Worm (Caenorhabditis elegans): ENCODE results near the gene nhr-153.

DNA sequence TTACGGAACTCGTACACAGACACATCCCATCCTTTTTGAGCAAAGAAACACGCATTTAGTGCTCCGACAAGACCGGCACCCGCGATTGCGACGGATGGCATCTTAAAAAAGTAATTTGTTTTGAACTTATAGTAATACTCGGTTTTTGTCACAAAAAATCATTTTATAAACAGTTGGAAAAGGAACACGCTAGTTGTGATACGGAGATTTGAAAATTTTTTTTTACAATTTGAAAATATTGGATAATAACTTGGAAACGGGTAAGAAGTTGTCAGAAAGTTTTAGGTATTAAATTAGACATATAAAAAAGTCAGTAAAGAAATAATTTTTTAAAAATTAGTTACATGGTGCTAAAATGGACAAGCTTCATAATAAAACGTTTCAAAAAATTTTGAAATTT is 33.6 kb upstream of the nhr-153 start, which contains the start of gene kmo-1:
- no peak for TF ChIP-seq unc-39 (tag; optimal IDR thresholded peaks at IDR 0.05)
- TF ChIP-seq pha-4 (tag; optimal IDR thresholded peaks at IDR 0.05): no peak
- no peak for TF ChIP-seq lsy-2 (tag; optimal IDR thresholded peaks at IDR 0.05)
- no peak for TF ChIP-seq snpc-4 (tag; optimal IDR thresholded peaks at IDR 0.05)
- TF ChIP-seq nhr-76 (tag; optimal IDR thresholded peaks at IDR 0.05): no peak
- TF ChIP-seq mep-1 (tag; optimal IDR thresholded peaks at IDR 0.05): no peak
- TF ChIP-seq nhr-237 (tag; optimal IDR thresholded peaks at IDR 0.05): no peak
- no peak for TF ChIP-seq unc-62 (GFP tag; optimal IDR thresholded peaks at IDR 0.05)
- TF ChIP-seq lin-32 (GFP tag; optimal IDR thresholded peaks at IDR 0.05): no peak
- TF ChIP-seq nhr-28 (tag; optimal IDR thresholded peaks at IDR 0.05): no peak
- TF ChIP-seq ceh-83 (GFP tag; optimal IDR thresholded peaks at IDR 0.05): no peak
- TF ChIP-seq mab-5 (tag; optimal IDR thresholded peaks at IDR 0.05): no peak
- TF ChIP-seq ztf-11 (tag; optimal IDR thresholded peaks at IDR 0.05): no peak
